Fruit fly (Drosophila melanogaster): ENCODE results near the gene CG13083.

Gene CG13083

dm6 chr2L:19518636-19519086, 31.4 kb downstream of the CG13083 start, which contains the start of gene CG10132 (continued):
- no peak for TF ChIP-seq exex (tag; optimal IDR thresholded peaks at IDR 0.05)
- TF ChIP-seq fd102C (GFP tag; optimal IDR thresholded peaks at IDR 0.05) = no peak
- no peak for TF ChIP-seq row (GFP tag; IDR thresholded peaks at IDR 0.05)
- TF ChIP-seq CG7987 (GFP tag; optimal IDR thresholded peaks at IDR 0.05) = no peak
- TF ChIP-seq CG15514 (GFP tag; optimal IDR thresholded peaks at IDR 0.05) = peak; percentile 40
- TF ChIP-seq CG34376 (GFP tag; optimal IDR thresholded peaks at IDR 0.05) = no peak
- TF ChIP-seq CG12299 (tag; optimal IDR thresholded peaks at IDR 0.05) = no peak
- no peak for TF ChIP-seq ssp (GFP tag; IDR thresholded peaks at IDR 0.05)
- TF ChIP-seq zen2 (GFP tag; IDR thresholded peaks at IDR 0.05; ENCODE audit: partially characterized antibody) = peak; percentile 75
- TF ChIP-seq CTCF (GFP tag; optimal IDR thresholded peaks at IDR 0.05) = peak; percentile 73
- peak; percentile 0 for TF ChIP-seq CG18599 (GFP tag; optimal IDR thresholded peaks at IDR 0.05)
- no peak for TF ChIP-seq CG11695 (GFP tag; IDR thresholded peaks at IDR 0.05)
- TF ChIP-seq PHDP (tag; optimal IDR thresholded peaks at IDR 0.05) = no peak
- TF ChIP-seq gcm (GFP tag; optimal IDR thresholded peaks at IDR 0.05) = no peak
- TF ChIP-seq CG14710 (tag; optimal IDR thresholded peaks at IDR 0.05) = no peak
- TF ChIP-seq nerfin-2 (GFP tag; IDR thresholded peaks at IDR 0.05; ENCODE audit: partially characterized antibody) = peak; percentile 26; the same call in 1 of the 2 replicates
- TF ChIP-seq twi (tag; optimal IDR thresholded peaks at IDR 0.05) = no peak
- no peak for TF ChIP-seq CG1602 (GFP tag; optimal IDR thresholded peaks at IDR 0.05)
- TF ChIP-seq CG7745 (tag; optimal IDR thresholded peaks at IDR 0.05) = no peak
- TF ChIP-seq chif (GFP tag; optimal IDR thresholded peaks at IDR 0.05) = no peak
- TF ChIP-seq Rx (GFP tag; IDR thresholded peaks at IDR 0.05) = no peak
- TF ChIP-seq stwl (tag; optimal IDR thresholded peaks at IDR 0.05) = no peak
- no peak for TF ChIP-seq Sox102F (GFP tag; optimal IDR thresholded peaks at IDR 0.05)
- TF ChIP-seq tio (GFP tag; optimal IDR thresholded peaks at IDR 0.05) = no peak
- peak; percentile 53; the same call in 2 of the 3 replicates for TF ChIP-seq CG16813 (GFP tag; IDR thresholded peaks at IDR 0.05; ENCODE audit: partially characterized antibody)
- no peak for TF ChIP-seq lola (GFP tag; optimal IDR thresholded peaks at IDR 0.05)
- TF ChIP-seq Mes4 (GFP tag; optimal IDR thresholded peaks at IDR 0.05) = no peak
- peak; percentile 58; the same call in 1 of the 2 replicates for TF ChIP-seq tna (GFP tag; IDR thresholded peaks at IDR 0.05; ENCODE audit: partially characterized antibody)
- no peak for TF ChIP-seq CG7372 (GFP tag; IDR thresholded peaks at IDR 0.05)
- TF ChIP-seq CG17361 (GFP tag; IDR thresholded peaks at IDR 0.05) = no peak
- TF ChIP-seq HmgD (GFP tag; optimal IDR thresholded peaks at IDR 0.05) = no peak
- peak; percentile 59; the same call in 2 of the 3 replicates for TF ChIP-seq CG34224 (GFP tag; IDR thresholded peaks at IDR 0.05; ENCODE audit: partially characterized antibody)
- TF ChIP-seq HLH3B (GFP tag; IDR thresholded peaks at IDR 0.05) = no peak
- TF ChIP-seq kni (GFP tag; optimal IDR thresholded peaks at IDR 0.05) = no peak
- TF ChIP-seq E2f2 (GFP tag; IDR thresholded peaks at IDR 0.05) = peak; percentile 47
- TF ChIP-seq ci (GFP tag; IDR thresholded peaks at IDR 0.05) = peak; percentile 36; the same call in 1 of the 3 replicates
- peak; percentile 56; the same call in 1 of the 3 replicates for TF ChIP-seq CG6791 (GFP tag; IDR thresholded peaks at IDR 0.05; ENCODE audit: partially characterized antibody)
- no peak for TF ChIP-seq CG3995 (GFP tag; optimal IDR thresholded peaks at IDR 0.05)
- no peak for TF ChIP-seq cad (GFP tag; optimal IDR thresholded peaks at IDR 0.05)
- no peak for TF ChIP-seq Hmr (GFP tag; optimal IDR thresholded peaks at IDR 0.05)
- TF ChIP-seq gt (GFP tag; IDR thresholded peaks at IDR 0.05) = no peak
- TF ChIP-seq aop (GFP tag; IDR thresholded peaks at IDR 0.05) = no peak
- TF ChIP-seq ftz-f1 (GFP tag; optimal IDR thresholded peaks at IDR 0.05) = no peak
- TF ChIP-seq Kr (GFP tag; optimal IDR thresholded peaks at IDR 0.05) = no peak
- TF ChIP-seq Dp (GFP tag; optimal IDR thresholded peaks at IDR 0.05) = peak; percentile 29
- no peak for TF ChIP-seq CG12391 (tag; optimal IDR thresholded peaks at IDR 0.05)
- no peak for TF ChIP-seq NfI (GFP tag; optimal IDR thresholded peaks at IDR 0.05)
- TF ChIP-seq sqz (GFP tag; optimal IDR thresholded peaks at IDR 0.05) = no peak
- no peak for TF ChIP-seq caup (GFP tag; optimal IDR thresholded peaks at IDR 0.05; ENCODE audit: severe bottlenecking)
- no peak for TF ChIP-seq hth (optimal IDR thresholded peaks at IDR 0.05)

All from whole organism, embryonic.